Fruit fly (Drosophila melanogaster) whole organism: Measurements from ENCODE around the gene nompB.

Source experiments
- CG8478 ChIP-seq: fragments of >200 bp; optimal IDR thresholded peaks from 2 replicates; lab custom pipeline; 2018; ENCODE audit warnings: inconsistent platforms
- Dll ChIP-seq: fragments of >200 bp; optimal IDR thresholded peaks from 2 replicates; lab custom pipeline; 2017
- EcR ChIP-seq, 2 experiments: fragments of >200 bp; optimal IDR thresholded peaks; 2 replicates each; lab custom pipeline; 2017; ENCODE audit warnings: missing biosample characterization in 2 of 2, missing genetic modification characterization in 2 of 2, missing genetic modification reagents in 2 of 2
- pan ChIP-seq: fragments of >200 bp; optimal IDR thresholded peaks from 2 replicates; lab custom pipeline; 2017
- psq ChIP-seq: fragments of >200 bp; optimal IDR thresholded peaks from 2 replicates; lab custom pipeline; 2017
- usp ChIP-seq: fragments of >200 bp; optimal IDR thresholded peaks from 2 replicates; lab custom pipeline; 2017; ENCODE audit warnings: missing biosample characterization, missing genetic modification characterization, mixed read lengths

Gene nompB

dm6 chr2L:21589323-21589722, at the start of gene nompB:
Gene nompB, minus strand, starts transcription at chr2L:21589423.
- TF ChIP-seq Dll (lab: Kevin White, UChicago), result no peak

- TF ChIP-seq usp (GFP tag; lab: Kevin White, UChicago), result no peak
- TF ChIP-seq Dll (lab: Kevin White, UChicago), result no peak
- TF ChIP-seq psq (lab: Kevin White, UChicago), result no peak
- no peak for TF ChIP-seq CG8478 (lab: Kevin White, UChicago)
- no peak for TF ChIP-seq EcR (GFP tag; optimal IDR thresholded peaks at IDR 0.05; lab: Kevin White, UChicago)
Observed at dm6 chr2L:21632909-21633308, 43.7 kb upstream of the nompB start.

- TF ChIP-seq CG8478 (lab: Kevin White, UChicago), result no peak
- TF ChIP-seq usp (GFP tag; lab: Kevin White, UChicago), result no peak
- TF ChIP-seq EcR (GFP tag; optimal IDR thresholded peaks at IDR 0.05; lab: Kevin White, UChicago), result no peak
- TF ChIP-seq psq (lab: Kevin White, UChicago), result no peak
- TF ChIP-seq Dll (lab: Kevin White, UChicago), result no peak
- TF ChIP-seq pan (lab: Kevin White, UChicago), result no peak
Observed at dm6 chr2L:21632032-21632587, 42.9 kb upstream of the nompB start, which contains the start of gene Ac3. Gene Ac3, plus strand, starts transcription at chr2L:21632587.

dm6 chr2L:21630563-21630817, 41.3 kb upstream of the nompB start:
- no peak for TF ChIP-seq Dll (lab: Kevin White, UChicago)
- no peak for TF ChIP-seq usp (GFP tag; lab: Kevin White, UChicago)
- no peak for TF ChIP-seq EcR (GFP tag; optimal IDR thresholded peaks at IDR 0.05; lab: Kevin White, UChicago)
- no peak for TF ChIP-seq pan (lab: Kevin White, UChicago)
- TF ChIP-seq CG8478 (lab: Kevin White, UChicago), result no peak
- no peak for TF ChIP-seq psq (lab: Kevin White, UChicago)

dm6 chr2L:21629814-21630562, 40.8 kb upstream of the nompB start, which contains the start of gene Df31:
Gene Df31, minus strand, starts transcription at chr2L:21629932.
- TF ChIP-seq EcR (GFP tag; optimal IDR thresholded peaks at IDR 0.05; lab: Kevin White, UChicago) (no peak), Dll (lab: Kevin White, UChicago) (no peak), psq (lab: Kevin White, UChicago) (no peak), CG8478 (lab: Kevin White, UChicago) (no peak), usp (GFP tag; lab: Kevin White, UChicago) (no peak), pan (lab: Kevin White, UChicago) (no peak)

- TF ChIP-seq psq (lab: Kevin White, UChicago), result no peak
- TF ChIP-seq CG8478 (lab: Kevin White, UChicago), result peak; percentile 87
Observed at dm6 chr2L:21629149-21629813, 40.1 kb upstream of the nompB start.

- TF ChIP-seq EcR (GFP tag; optimal IDR thresholded peaks at IDR 0.05; lab: Kevin White, UChicago), result peak in 1 of 2 experiments; percentile 34
- TF ChIP-seq psq (lab: Kevin White, UChicago), result no peak
Observed at dm6 chr2L:21628533-21628932, 39.3 kb upstream of the nompB start.

dm6 chr2L:21627957-21628356, 38.7 kb upstream of the nompB start:
- TF ChIP-seq psq (lab: Kevin White, UChicago) (no peak), EcR (GFP tag; optimal IDR thresholded peaks at IDR 0.05; lab: Kevin White, UChicago) (no peak), CG8478 (lab: Kevin White, UChicago) (no peak), Dll (lab: Kevin White, UChicago) (no peak), usp (GFP tag; lab: Kevin White, UChicago) (no peak), pan (lab: Kevin White, UChicago) (no peak)

- no peak for TF ChIP-seq usp (GFP tag; lab: Kevin White, UChicago)
- TF ChIP-seq psq (lab: Kevin White, UChicago), result no peak
- no peak for TF ChIP-seq EcR (GFP tag; optimal IDR thresholded peaks at IDR 0.05; lab: Kevin White, UChicago)
- TF ChIP-seq pan (lab: Kevin White, UChicago), result no peak
- no peak for TF ChIP-seq CG8478 (lab: Kevin White, UChicago)
- no peak for TF ChIP-seq Dll (lab: Kevin White, UChicago)
Observed at dm6 chr2L:21624472-21624787, 35.2 kb upstream of the nompB start.

- TF ChIP-seq pan (lab: Kevin White, UChicago) (no peak), EcR (GFP tag; optimal IDR thresholded peaks at IDR 0.05; lab: Kevin White, UChicago) (no peak), psq (lab: Kevin White, UChicago) (no peak), CG8478 (lab: Kevin White, UChicago) (no peak), Dll (lab: Kevin White, UChicago) (no peak), usp (GFP tag; lab: Kevin White, UChicago) (no peak)
Observed at dm6 chr2L:21623685-21624471, 34.7 kb upstream of the nompB start, which contains the start of gene CG2201. Gene CG2201, minus strand, starts transcription at chr2L:21624080.
